Worm (Caenorhabditis elegans): ENCODE measurements around the gene F47D2.11.

The F47D2.11 gene

DNA sequence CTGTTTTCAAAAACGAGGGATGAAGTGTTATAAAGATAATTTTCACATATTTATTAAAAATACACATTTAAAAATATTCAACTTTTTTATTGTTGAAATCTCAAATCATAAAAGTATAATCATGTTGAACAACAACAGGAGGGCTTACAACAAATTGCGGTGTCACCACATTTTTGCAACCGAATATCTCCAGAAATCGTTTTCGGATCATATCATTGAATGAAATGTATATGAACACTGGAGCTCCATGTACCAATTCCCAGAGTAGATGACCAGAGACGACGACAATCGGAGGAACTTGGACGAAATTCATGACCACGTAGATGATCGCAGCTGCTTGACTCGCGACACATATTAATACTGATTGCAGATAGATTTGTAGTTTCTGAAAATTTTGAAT is 34.4 kb downstream of the F47D2.11 start:
- no peak for TF ChIP-seq skn-1 (tag; optimal IDR thresholded peaks at IDR 0.05)
- TF ChIP-seq efl-1 (optimal IDR thresholded peaks at IDR 0.05) = no peak
- peak in 1 of 2 experiments; percentile 64 for TF ChIP-seq efl-1 (GFP tag; optimal IDR thresholded peaks at IDR 0.05 in 1 of 2)

DNA sequence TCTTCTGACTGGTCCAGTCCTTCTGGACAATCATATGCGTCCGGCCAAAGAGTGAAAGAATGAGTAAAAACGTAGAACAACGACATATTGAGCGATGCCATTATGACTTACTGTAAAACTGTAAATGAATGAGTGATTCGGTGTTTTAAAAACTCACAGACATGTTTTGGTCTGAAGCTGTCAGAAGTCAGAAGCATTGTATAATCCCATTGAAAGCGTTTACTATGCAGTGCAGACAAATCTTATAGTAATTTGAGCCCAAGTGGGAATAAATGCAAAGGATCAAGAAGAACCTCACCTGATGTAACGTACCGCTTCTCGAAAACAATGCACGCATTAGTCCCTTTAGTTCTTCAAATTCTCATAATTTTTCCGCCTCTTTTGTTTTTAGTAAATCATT is 35.7 kb downstream of the F47D2.11 start, which contains the start of gene srt-3:
srt-3 (minus strand) TSS at position 101 of the 400 bp plus-strand sequence.
- TF ChIP-seq rnt-1 (tag; optimal IDR thresholded peaks at IDR 0.05) = no peak

DNA sequence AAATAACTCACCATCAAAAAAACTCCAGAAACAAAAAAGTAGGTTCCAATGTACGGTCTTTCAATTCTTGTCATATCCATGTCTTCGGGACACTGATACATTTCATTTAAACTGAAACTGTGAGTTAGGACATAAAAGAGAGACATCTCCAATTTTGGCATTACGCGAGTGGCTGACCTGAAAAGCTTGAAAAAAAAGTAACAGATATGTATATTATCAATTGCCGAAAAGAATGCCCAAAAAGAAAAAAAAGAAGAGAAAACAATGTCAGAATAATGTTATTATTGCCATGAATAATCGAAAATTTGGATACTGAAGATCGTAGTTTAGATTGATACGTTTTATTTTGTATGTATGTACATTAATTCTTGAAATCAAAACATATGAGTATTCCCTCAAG is 39.3 kb downstream of the F47D2.11 start, which contains the start of gene srt-14:
srt-14 (minus strand) TSS at position 101 of the 400 bp plus-strand sequence.
- TF ChIP-seq mab-9 (GFP tag; IDR thresholded peaks at IDR 0.05) (no peak), mep-1 (tag; optimal IDR thresholded peaks at IDR 0.05) (no peak), lin-15B (tag; optimal IDR thresholded peaks at IDR 0.05) (no peak), pag-3 (tag; optimal IDR thresholded peaks at IDR 0.05; ENCODE audit: borderline replicate concordance, insufficient read depth) (no peak), elt-3 (tag; optimal IDR thresholded peaks at IDR 0.05) (no peak), nhr-237 (tag; optimal IDR thresholded peaks at IDR 0.05) (no peak), sox-4 (tag; optimal IDR thresholded peaks at IDR 0.05) (no peak), skn-1 (tag; optimal IDR thresholded peaks at IDR 0.05) (no peak), sptf-1 (tag; optimal IDR thresholded peaks at IDR 0.05) (no peak), nhr-11 (tag; optimal IDR thresholded peaks at IDR 0.05) (no peak), fkh-8 (tag; optimal IDR thresholded peaks at IDR 0.05) (no peak), unc-130 (tag; optimal IDR thresholded peaks at IDR 0.05) (no peak), ceh-63 (GFP tag; optimal IDR thresholded peaks at IDR 0.05) (no peak)

ce11 chrV:4250047-4250446 is 45.8 kb downstream of the F47D2.11 start, which contains the start of gene srt-13:
TSS of gene srt-13 (minus strand) at chrV:4250147.
- TF ChIP-seq elt-2 (tag; optimal IDR thresholded peaks at IDR 0.05) (no peak), nhr-76 (tag; optimal IDR thresholded peaks at IDR 0.05) (no peak), efl-3 (GFP tag; optimal IDR thresholded peaks at IDR 0.05) (no peak), nhr-12 (tag; optimal IDR thresholded peaks at IDR 0.05) (no peak), ztf-11 (tag; optimal IDR thresholded peaks at IDR 0.05) (no peak), nhr-19 (GFP tag; conservative IDR thresholded peaks at IDR 0.05) (no peak), lir-3 (tag; optimal IDR thresholded peaks at IDR 0.05; ENCODE audit: poor library complexity) (no peak), pax-3 (tag; optimal IDR thresholded peaks at IDR 0.05) (no peak), fkh-8 (tag; optimal IDR thresholded peaks at IDR 0.05) (no peak), lin-39 (tag; optimal IDR thresholded peaks at IDR 0.05) (no peak), lin-15B (tag; optimal IDR thresholded peaks at IDR 0.05) (no peak), isw-1 (GFP tag; IDR thresholded peaks at IDR 0.05) (no peak), ztf-4 (tag; optimal IDR thresholded peaks at IDR 0.05) (no peak), unc-30 (tag; optimal IDR thresholded peaks at IDR 0.05) (no peak)

ce11 chrV:4248359-4248758 is 47.5 kb downstream of the F47D2.11 start:
- no peak for TF ChIP-seq mab-9 (GFP tag; IDR thresholded peaks at IDR 0.05)
- TF ChIP-seq efl-1 (optimal IDR thresholded peaks at IDR 0.05) = no peak
- peak in 1 of 2 experiments; percentile 13 for TF ChIP-seq efl-1 (GFP tag; optimal IDR thresholded peaks at IDR 0.05 in 1 of 2)
